Fruit fly (Drosophila melanogaster) whole organism, embryonic: ENCODE data around the gene Bro.

Experiments used
- BEAF-32 ChIP-seq: fragments of 200-800 bp; sonication (Bioruptor generic); optimal IDR thresholded peaks from 3 replicates; lab custom pipeline; 2017; ENCODE audit warnings: missing biosample characterization, missing genetic modification characterization, mild to moderate bottlenecking, moderate library complexity, missing genetic modification reagents
- Bdp1 ChIP-seq: fragments of 200-800 bp; sonication (Bioruptor generic); optimal IDR thresholded peaks from 3 replicates; lab custom pipeline; 2016; ENCODE audit warnings: missing biosample characterization, missing genetic modification characterization
- BtbVII ChIP-seq: fragments of 200-800 bp; sonication (Bioruptor generic); optimal IDR thresholded peaks from 3 replicates; lab custom pipeline; 2017; ENCODE audit warnings: missing biosample characterization, mild to moderate bottlenecking, missing genetic modification characterization
- Bteb2 ChIP-seq: fragments of 200-800 bp; sonication (Bioruptor generic); optimal IDR thresholded peaks from 2 replicates; lab custom pipeline; 2016; ENCODE audit warnings: missing biosample characterization, missing genetic modification characterization
- CG10274 ChIP-seq: fragments of 200-800 bp; sonication (Bioruptor generic); optimal IDR thresholded peaks from 3 replicates; lab custom pipeline; 2017; ENCODE audit warnings: missing biosample characterization, mild to moderate bottlenecking, missing genetic modification characterization
- CG11504 ChIP-seq: fragments of 200-800 bp; sonication (Bioruptor generic); optimal IDR thresholded peaks from 3 replicates; lab custom pipeline; 2019; ENCODE audit warnings: missing biosample characterization, mild to moderate bottlenecking, missing genetic modification characterization, moderate library complexity
- CG12769 ChIP-seq: fragments of 200-800 bp; sonication (Bioruptor generic); optimal IDR thresholded peaks from 2 replicates; lab custom pipeline; 2019; ENCODE audit warnings: missing biosample characterization, mild to moderate bottlenecking, missing genetic modification characterization, moderate library complexity
- CG13287 ChIP-seq: fragments of 200-800 bp; sonication (Bioruptor generic); IDR thresholded peaks from 2 replicates; pipeline ENCODE4 v1.3.6; 2022; ENCODE audit warnings: missing biosample characterization, missing genetic modification characterization; ENCODE audit not compliant: partially characterized antibody
- CG16815 ChIP-seq: fragments of 200-800 bp; sonication (Bioruptor generic); optimal IDR thresholded peaks from 3 replicates; lab custom pipeline; 2017; ENCODE audit warnings: missing biosample characterization, mild to moderate bottlenecking, missing genetic modification characterization
- CG2120 ChIP-seq: fragments of 200-800 bp; sonication (Bioruptor generic); optimal IDR thresholded peaks from 3 replicates; lab custom pipeline; 2016; ENCODE audit warnings: missing biosample characterization, missing genetic modification characterization
- CG2712 ChIP-seq: fragments of 200-800 bp; optimal IDR thresholded peaks from 3 replicates; lab custom pipeline; 2019; ENCODE audit warnings: missing biosample characterization, mild to moderate bottlenecking, missing genetic modification characterization, moderate library complexity
- CG33213 ChIP-seq: fragments of 200-800 bp; sonication (Bioruptor generic); optimal IDR thresholded peaks from 3 replicates; lab custom pipeline; 2016; ENCODE audit warnings: missing biosample characterization, missing genetic modification characterization
- CG3838 ChIP-seq: fragments of 200-800 bp; sonication (Bioruptor generic); optimal IDR thresholded peaks from 3 replicates; lab custom pipeline; 2016; ENCODE audit warnings: missing biosample characterization, missing genetic modification characterization
- CG4820 ChIP-seq: fragments of 200-800 bp; sonication (Bioruptor generic); optimal IDR thresholded peaks from 3 replicates; lab custom pipeline; 2016; ENCODE audit warnings: missing biosample characterization, missing genetic modification characterization
- CG7556 ChIP-seq: fragments of 200-800 bp; sonication (Bioruptor generic); optimal IDR thresholded peaks from 2 replicates; lab custom pipeline; 2017; ENCODE audit warnings: missing biosample characterization, mild to moderate bottlenecking, missing genetic modification characterization
- CG9876 ChIP-seq: fragments of 200-800 bp; sonication (Bioruptor generic); optimal IDR thresholded peaks from 2 replicates; lab custom pipeline; 2016; ENCODE audit warnings: missing biosample characterization, missing genetic modification characterization
- Dref ChIP-seq: fragments of 200-800 bp; sonication (Bioruptor generic); IDR thresholded peaks from 2 replicates; pipeline ENCODE4 v1.3.6; 2022; ENCODE audit warnings: missing biosample characterization, missing genetic modification characterization
- Fer1 ChIP-seq: fragments of 200-800 bp; sonication (Bioruptor generic); optimal IDR thresholded peaks from 2 replicates; lab custom pipeline; 2017; ENCODE audit warnings: missing biosample characterization, mild to moderate bottlenecking, missing genetic modification characterization
- HmgD ChIP-seq: fragments of 200-800 bp; sonication (Bioruptor generic); optimal IDR thresholded peaks from 3 replicates; lab custom pipeline; 2016; ENCODE audit warnings: missing biosample characterization, missing genetic modification characterization
- HmgZ ChIP-seq: fragments of 200-800 bp; sonication (Bioruptor generic); optimal IDR thresholded peaks from 2 replicates; lab custom pipeline; 2018; ENCODE audit warnings: missing biosample characterization, mild to moderate bottlenecking, missing genetic modification characterization
- Hr39 ChIP-seq: fragments of >200 bp; optimal IDR thresholded peaks from 2 replicates; lab custom pipeline; 2017
- Mes4 ChIP-seq: fragments of 200-800 bp; sonication (Bioruptor generic); optimal IDR thresholded peaks from 2 replicates; lab custom pipeline; 2016; ENCODE audit warnings: missing biosample characterization, missing genetic modification characterization
- Nf-YB ChIP-seq: fragments of 200-800 bp; sonication (Bioruptor generic); optimal IDR thresholded peaks from 3 replicates; lab custom pipeline; 2019; ENCODE audit warnings: missing biosample characterization, mild to moderate bottlenecking, missing genetic modification characterization, moderate library complexity
- Opbp ChIP-seq: fragments of 200-800 bp; sonication (Bioruptor generic); IDR thresholded peaks from 3 replicates; pipeline ENCODE4 v1.3.6; 2022; ENCODE audit warnings: missing biosample characterization, missing genetic modification characterization; ENCODE audit not compliant: partially characterized antibody
- Sin3A ChIP-seq: fragments of >200 bp; optimal IDR thresholded peaks from 2 replicates; lab custom pipeline; 2018
- Sry-β ChIP-seq: fragments of 200-800 bp; sonication (Bioruptor generic); optimal IDR thresholded peaks from 2 replicates; lab custom pipeline; 2018; ENCODE audit warnings: missing biosample characterization, mild to moderate bottlenecking, missing genetic modification characterization, moderate library complexity
- amos ChIP-seq: fragments of 200-800 bp; sonication (Bioruptor generic); IDR thresholded peaks from 2 replicates; pipeline ENCODE4 v1.3.6; 2022; ENCODE audit warnings: missing biosample characterization, missing genetic modification characterization; ENCODE audit not compliant: partially characterized antibody
- ap ChIP-seq: fragments of 200-800 bp; sonication (Bioruptor generic); IDR thresholded peaks from 2 replicates; pipeline ENCODE4 v1.3.6; 2022; ENCODE audit warnings: missing biosample characterization, missing genetic modification characterization
- bsh ChIP-seq, 2 experiments: fragments of 200-800 bp; sonication (Bioruptor generic); optimal IDR thresholded peaks; 2 replicates each; lab custom pipeline; 2017 to 2018; ENCODE audit warnings: mild to moderate bottlenecking in 2 of 2, missing biosample characterization in 2 of 2, missing genetic modification characterization in 2 of 2, moderate library complexity in 1 of 2
- chinmo ChIP-seq: fragments of 200-800 bp; sonication (Bioruptor generic); IDR thresholded peaks from 4 replicates; pipeline ENCODE4 v1.3.6; 2022; ENCODE audit warnings: missing biosample characterization, missing genetic modification characterization; ENCODE audit not compliant: partially characterized antibody
- chm ChIP-seq: fragments of 200-800 bp; sonication (Bioruptor generic); IDR thresholded peaks from 2 replicates; pipeline ENCODE4 v1.3.6; 2022; ENCODE audit warnings: missing biosample characterization, missing genetic modification characterization
- chn ChIP-seq: fragments of 200-800 bp; sonication (Bioruptor generic); optimal IDR thresholded peaks from 2 replicates; lab custom pipeline; 2016; ENCODE audit warnings: missing biosample characterization, missing genetic modification characterization
- corto ChIP-seq: fragments of 200-800 bp; sonication (Bioruptor generic); optimal IDR thresholded peaks from 2 replicates; lab custom pipeline; 2016; ENCODE audit warnings: missing biosample characterization, mild to moderate bottlenecking, missing genetic modification characterization, moderate library complexity
- en ChIP-seq: fragments of 200-800 bp; sonication (Bioruptor generic); optimal IDR thresholded peaks from 2 replicates; lab custom pipeline; 2016; ENCODE audit warnings: missing biosample characterization, missing genetic modification characterization
- fd102C ChIP-seq: fragments of 200-800 bp; sonication (Bioruptor generic); optimal IDR thresholded peaks from 2 replicates; lab custom pipeline; 2018; ENCODE audit warnings: missing biosample characterization, mild to moderate bottlenecking, missing genetic modification characterization, moderate library complexity
- fu2 ChIP-seq: fragments of 200-800 bp; sonication (Bioruptor generic); optimal IDR thresholded peaks from 2 replicates; lab custom pipeline; 2016; ENCODE audit warnings: missing biosample characterization, missing genetic modification characterization
- gsb-n ChIP-seq: fragments of 200-800 bp; sonication (Bioruptor generic); optimal IDR thresholded peaks from 3 replicates; lab custom pipeline; 2018; ENCODE audit warnings: missing biosample characterization, mild to moderate bottlenecking, missing genetic modification characterization
- ham ChIP-seq: fragments of 200-800 bp; sonication (Bioruptor generic); IDR thresholded peaks from 2 replicates; pipeline ENCODE4 v1.3.6; 2022; ENCODE audit warnings: missing biosample characterization, missing genetic modification characterization
- inv ChIP-seq: fragments of 200-800 bp; sonication (Bioruptor generic); IDR thresholded peaks from 2 replicates; pipeline ENCODE4 v1.3.6; 2022; ENCODE audit warnings: missing biosample characterization, missing genetic modification characterization; ENCODE audit not compliant: partially characterized antibody
- lab ChIP-seq: fragments of 200-800 bp; sonication (Bioruptor generic); optimal IDR thresholded peaks from 3 replicates; lab custom pipeline; 2017; ENCODE audit warnings: missing biosample characterization, missing genetic modification characterization, mild to moderate bottlenecking, moderate library complexity, missing genetic modification reagents
- pan ChIP-seq, 4 experiments: fragments of >200 bp in 3 of 4; fragments of 200-800 bp in 1 of 4; sonication (Bioruptor generic) in 1 of 4; optimal IDR thresholded peaks in 3 of 4; IDR thresholded peaks in 1 of 4; 2 replicates each; pipeline versions ENCODE4 v1.3.6 to Lab custom; 2017 to 2022; ENCODE audit warnings: missing biosample characterization in 2 of 4, missing genetic modification characterization in 2 of 4, mixed read lengths in 1 of 4
- phol ChIP-seq: fragments of 200-800 bp; sonication (Bioruptor generic); optimal IDR thresholded peaks from 3 replicates; lab custom pipeline; 2018; ENCODE audit warnings: missing biosample characterization, mild to moderate bottlenecking, missing genetic modification characterization, moderate library complexity
- pros ChIP-seq: fragments of 200-800 bp; sonication (Bioruptor generic); optimal IDR thresholded peaks from 3 replicates; lab custom pipeline; 2019; ENCODE audit warnings: missing biosample characterization, mild to moderate bottlenecking, missing genetic modification characterization, moderate library complexity
- shn ChIP-seq: fragments of 200-800 bp; sonication (Bioruptor generic); optimal IDR thresholded peaks from 3 replicates; lab custom pipeline; 2016; ENCODE audit warnings: missing biosample characterization, missing genetic modification characterization
- trem ChIP-seq: fragments of 200-800 bp; optimal IDR thresholded peaks from 3 replicates; lab custom pipeline; 2019; ENCODE audit warnings: missing biosample characterization, mild to moderate bottlenecking, missing genetic modification characterization, moderate library complexity
- tup ChIP-seq: fragments of 200-800 bp; sonication (Bioruptor generic); optimal IDR thresholded peaks from 2 replicates; lab custom pipeline; 2016; ENCODE audit warnings: missing biosample characterization, mild to moderate bottlenecking, missing genetic modification characterization, moderate library complexity
- vfl ChIP-seq: fragments of 200-800 bp; sonication (Bioruptor generic); optimal IDR thresholded peaks from 2 replicates; lab custom pipeline; 2016; ENCODE audit warnings: missing biosample characterization, missing genetic modification characterization
- yki ChIP-seq: fragments of >200 bp; optimal IDR thresholded peaks from 3 replicates; lab custom pipeline; 2018
- zfh2 ChIP-seq: fragments of 200-800 bp; sonication (Bioruptor generic); optimal IDR thresholded peaks from 2 replicates; lab custom pipeline; 2016; ENCODE audit warnings: missing biosample characterization, missing genetic modification characterization

The Bro gene

DNA sequence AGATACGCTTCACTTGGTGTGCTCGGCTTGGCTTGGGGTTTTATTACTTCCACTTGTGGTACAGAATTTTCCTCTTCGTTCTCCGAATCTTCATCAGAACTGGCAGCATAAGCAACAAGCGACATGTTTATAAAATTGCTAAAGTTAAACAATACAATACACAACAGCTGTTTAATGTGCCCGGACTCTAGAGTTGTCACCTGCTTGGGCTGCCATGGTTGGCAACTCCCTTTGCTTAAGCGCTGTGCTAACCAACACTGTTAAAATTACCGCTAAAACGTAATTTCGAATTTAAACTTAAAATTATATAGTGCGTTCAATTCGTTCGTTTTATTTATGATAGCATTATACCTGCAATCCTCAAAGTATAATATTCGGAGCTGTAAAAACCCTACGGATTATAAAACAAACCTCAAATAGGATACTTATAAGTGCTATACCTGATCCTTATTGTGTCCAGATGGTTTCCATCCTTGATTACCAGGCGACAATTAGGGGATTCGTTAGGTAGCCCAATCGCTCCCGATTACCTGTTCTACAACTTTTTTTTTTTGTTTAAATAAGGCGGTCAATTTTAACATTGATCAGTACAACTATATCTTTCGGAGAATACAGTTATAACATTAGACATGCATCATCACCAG is at the start of gene Bro, which contains the start of gene CG17249 (continued):
- TF ChIP-seq fu2 (GFP tag; lab: Kevin White, UChicago): peak; percentile 23
- no peak for TF ChIP-seq bsh (GFP tag; optimal IDR thresholded peaks at IDR 0.05; lab: Kevin White, UChicago)
- TF ChIP-seq yki (lab: Kevin White, UChicago): no peak
- no peak for TF ChIP-seq ap (GFP tag; lab: Robert Waterston, UW)
- peak; percentile 29; the same call in 1 of the 2 replicates for TF ChIP-seq inv
- TF ChIP-seq gsb-n (tag; lab: Kevin White, UChicago): no peak
- peak; percentile 50 for TF ChIP-seq Sin3A (lab: Kevin White, UChicago)
- no peak for TF ChIP-seq CG4820 (GFP tag; lab: Kevin White, UChicago)
- TF ChIP-seq Opbp (GFP tag; lab: Robert Waterston, UW): peak; percentile 52; the same call in 1 of the 3 replicates
- peak; percentile 59 for TF ChIP-seq CG12769
- TF ChIP-seq CG13287 (GFP tag; lab: Robert Waterston, UW): peak; percentile 51
- no peak for TF ChIP-seq en
- peak; percentile 41; the same call in 1 of the 2 replicates for TF ChIP-seq amos (GFP tag; lab: Robert Waterston, UW)
- TF ChIP-seq lab (GFP tag; lab: Kevin White, UChicago): no peak
- peak; percentile 37 for TF ChIP-seq phol (tag; lab: Kevin White, UChicago)
- TF ChIP-seq CG2712 (tag; lab: Kevin White, UChicago): peak; percentile 24
- TF ChIP-seq chm (GFP tag; lab: Robert Waterston, UW): no peak
- TF ChIP-seq pan (optimal IDR thresholded peaks at IDR 0.05; lab: Kevin White, UChicago): no peak
- no peak for TF ChIP-seq pan (GFP tag; optimal IDR thresholded peaks at IDR 0.05 in 1 of 2, IDR thresholded peaks at IDR 0.05 in 1 of 2)
- TF ChIP-seq HmgD: peak; percentile 30
- TF ChIP-seq Dref (GFP tag; lab: Robert Waterston, UW): peak; percentile 40; the same call in 1 of the 2 replicates
- TF ChIP-seq CG10274 (GFP tag; lab: Kevin White, UChicago): no peak
- no peak for TF ChIP-seq CG16815 (GFP tag; lab: Kevin White, UChicago)
- TF ChIP-seq CG7556 (GFP tag; lab: Kevin White, UChicago): no peak
- TF ChIP-seq chinmo (GFP tag; lab: Robert Waterston, UW): peak; percentile 53; the same call in 1 of the 4 replicates
- no peak for TF ChIP-seq CG9876
- TF ChIP-seq Bteb2: peak; percentile 24
- TF ChIP-seq Mes4 (GFP tag; lab: Kevin White, UChicago): no peak
- no peak for TF ChIP-seq fd102C
- peak; percentile 39 for TF ChIP-seq BEAF-32 (GFP tag; lab: Kevin White, UChicago)
- peak; percentile 53 for TF ChIP-seq CG3838 (GFP tag; lab: Kevin White, UChicago)
- peak; percentile 46 for TF ChIP-seq trem (tag; lab: Kevin White, UChicago)
- peak; percentile 46 for TF ChIP-seq shn (GFP tag; lab: Kevin White, UChicago)
- no peak for TF ChIP-seq corto
- peak; percentile 38 for TF ChIP-seq CG33213 (GFP tag; lab: Kevin White, UChicago)
- TF ChIP-seq HmgZ (tag; lab: Kevin White, UChicago): peak; percentile 80
- no peak for TF ChIP-seq Hr39
- no peak for TF ChIP-seq BtbVII (GFP tag; lab: Kevin White, UChicago)
- peak; percentile 53 for TF ChIP-seq vfl (GFP tag; lab: Kevin White, UChicago)
- no peak for TF ChIP-seq ham (GFP tag; lab: Robert Waterston, UW)
- TF ChIP-seq Nf-YB (GFP tag; lab: Kevin White, UChicago): no peak
- TF ChIP-seq zfh2 (GFP tag; lab: Kevin White, UChicago): peak; percentile 54
- no peak for TF ChIP-seq Sry-β (GFP tag; lab: Kevin White, UChicago)
- peak; percentile 42 for TF ChIP-seq chn (GFP tag; lab: Kevin White, UChicago)
- peak; percentile 14 for TF ChIP-seq tup
- TF ChIP-seq pros (GFP tag; lab: Kevin White, UChicago): no peak
- peak; percentile 48 for TF ChIP-seq Bdp1 (GFP tag; lab: Kevin White, UChicago)
- no peak for TF ChIP-seq CG11504 (tag; lab: Kevin White, UChicago)
- TF ChIP-seq CG2120 (GFP tag; lab: Kevin White, UChicago): peak; percentile 72
- peak; percentile 19 for TF ChIP-seq Fer1 (GFP tag; lab: Kevin White, UChicago)
